Fruit fly (Drosophila melanogaster): Measurements from ENCODE around the gene EMC2B.

Gene EMC2B

DNA sequence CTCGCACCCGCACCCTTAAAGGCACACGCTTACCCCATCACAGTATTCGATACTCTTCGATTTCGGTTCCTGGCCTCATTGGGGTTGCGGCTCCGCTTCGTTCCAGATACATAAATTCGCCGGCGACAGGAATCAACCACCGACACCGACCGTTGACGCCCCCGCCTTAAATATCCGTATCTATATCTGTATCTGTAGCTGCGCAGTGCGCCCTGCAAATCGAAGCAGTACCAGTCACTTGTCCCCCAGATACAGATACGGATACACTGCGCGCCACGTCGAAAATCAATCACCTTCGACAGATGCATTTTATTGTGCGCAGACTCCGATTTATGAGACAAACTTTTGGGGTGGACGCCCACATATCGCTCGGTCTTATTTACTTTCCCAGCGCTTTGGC is 19.1 kb downstream of the EMC2B start:
- TF ChIP-seq CG32767 (GFP tag; IDR thresholded peaks at IDR 0.05): peak; percentile 51; the same call in 1 of the 2 replicates
- peak; percentile 53 for TF ChIP-seq Nf-YB (GFP tag; optimal IDR thresholded peaks at IDR 0.05)
- TF ChIP-seq lov (optimal IDR thresholded peaks at IDR 0.05): no peak
- TF ChIP-seq lov (GFP tag; IDR thresholded peaks at IDR 0.05): 0 out of 3 replicates have a peak, but pooled peaks have one; percentile 38
- TF ChIP-seq CG17612 (GFP tag; IDR thresholded peaks at IDR 0.05): no peak
- TF ChIP-seq Nf-YC (tag; optimal IDR thresholded peaks at IDR 0.05): peak; percentile 64
- no peak for TF ChIP-seq D19A (tag; optimal IDR thresholded peaks at IDR 0.05)
- TF ChIP-seq ewg (GFP tag; optimal IDR thresholded peaks at IDR 0.05): peak; percentile 73
- 0 out of 2 replicates have a peak, but pooled peaks have one; percentile 18 for TF ChIP-seq seq (GFP tag; IDR thresholded peaks at IDR 0.05)
- TF ChIP-seq onecut (GFP tag; IDR thresholded peaks at IDR 0.05): peak; percentile 28; the same call in 1 of the 2 replicates

DNA sequence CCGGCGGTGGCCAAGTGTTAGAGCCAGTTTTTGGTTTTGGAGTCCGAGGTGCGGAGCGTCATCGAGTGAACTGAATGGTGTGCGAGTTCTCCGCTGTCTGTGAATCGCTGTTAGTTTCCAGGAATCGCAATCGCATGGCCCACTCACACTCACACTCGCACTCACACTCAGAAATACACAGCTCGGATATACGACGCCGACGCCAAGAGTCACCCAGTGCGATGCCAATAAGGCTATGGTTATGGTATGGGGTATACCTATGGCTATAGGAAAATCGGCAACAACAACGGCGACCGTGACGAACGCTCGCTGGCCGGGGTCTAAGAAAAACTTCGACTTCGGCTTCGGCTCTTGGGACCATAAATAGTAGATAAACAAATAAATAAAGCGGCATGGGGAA is 19.5 kb downstream of the EMC2B start, which contains the start of gene Abd-B:
Gene Abd-B (minus strand): TSS at position 101 of the 400 bp plus-strand sequence.
- TF ChIP-seq Elba2 (GFP tag; optimal IDR thresholded peaks at IDR 0.05) (peak; percentile 41), jigr1 (GFP tag; IDR thresholded peaks at IDR 0.05) (no peak), shn (GFP tag; optimal IDR thresholded peaks at IDR 0.05) (no peak)

DNA sequence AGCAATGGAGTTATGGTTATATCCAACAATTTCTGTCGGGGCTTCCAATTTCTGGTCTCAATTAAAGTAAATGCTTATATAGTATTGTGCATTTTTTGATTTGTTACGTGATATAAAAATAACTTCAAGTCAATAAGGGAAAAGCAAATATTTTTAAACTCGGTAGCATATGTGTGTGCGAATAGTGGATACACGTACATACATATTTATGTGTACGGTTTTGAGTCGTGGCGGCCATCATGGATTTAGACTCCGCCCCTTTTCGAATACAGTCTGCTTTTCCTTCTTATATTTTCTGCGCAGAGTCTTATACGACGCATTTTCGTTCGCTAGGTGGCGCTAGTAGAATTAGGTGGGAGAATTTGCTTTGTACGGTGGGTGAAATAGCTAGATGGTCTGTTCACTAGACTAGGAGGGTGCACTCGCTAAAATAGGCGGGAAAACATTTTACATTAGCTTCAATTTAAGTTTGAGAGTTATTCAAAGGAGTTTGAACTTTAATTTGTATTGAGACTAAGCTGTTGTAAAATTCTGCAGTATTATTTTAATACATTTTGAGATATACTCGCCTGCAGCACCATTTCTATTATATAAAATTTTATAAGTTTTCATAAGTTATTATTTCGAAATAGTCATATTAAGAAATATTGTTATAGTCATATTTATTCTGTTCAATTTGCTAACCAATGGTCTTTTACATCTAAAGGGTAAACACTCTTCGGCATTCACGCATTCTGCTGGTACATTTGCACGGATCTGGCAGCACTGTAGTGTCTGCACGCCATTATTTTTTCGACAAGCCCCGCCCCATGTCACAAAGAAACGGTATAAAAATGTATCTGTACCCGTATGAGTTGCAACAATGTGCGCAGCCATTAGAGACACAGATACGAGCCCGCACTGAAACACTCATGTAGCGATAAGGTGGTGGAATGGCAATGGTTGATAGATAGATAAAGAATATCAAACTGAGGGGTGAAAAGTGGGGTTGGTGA is 22.0 kb downstream of the EMC2B start:
- no peak for TF ChIP-seq CG1529 (GFP tag; optimal IDR thresholded peaks at IDR 0.05)
- TF ChIP-seq Max (GFP tag; optimal IDR thresholded peaks at IDR 0.05): no peak
- peak; percentile 75 for TF ChIP-seq dmrt11E (tag; optimal IDR thresholded peaks at IDR 0.05)
- TF ChIP-seq Sox102F (GFP tag; optimal IDR thresholded peaks at IDR 0.05): no peak
- no peak for TF ChIP-seq NC2α (GFP tag; optimal IDR thresholded peaks at IDR 0.05)
- no peak for TF ChIP-seq CG17186 (GFP tag; optimal IDR thresholded peaks at IDR 0.05)
- no peak for TF ChIP-seq CG12744 (GFP tag; optimal IDR thresholded peaks at IDR 0.05)
- TF ChIP-seq vvl (GFP tag; IDR thresholded peaks at IDR 0.05): peak; percentile 86
- peak; percentile 26 for TF ChIP-seq CG7987 (GFP tag; optimal IDR thresholded peaks at IDR 0.05)
- TF ChIP-seq nerfin-2 (GFP tag; IDR thresholded peaks at IDR 0.05; ENCODE audit: partially characterized antibody): no peak
- peak; percentile 45 for TF ChIP-seq chn (GFP tag; optimal IDR thresholded peaks at IDR 0.05)
- no peak for TF ChIP-seq Lim3 (GFP tag; IDR thresholded peaks at IDR 0.05)
- peak; percentile 64; the same call in 2 of the 3 replicates for TF ChIP-seq CG2889 (GFP tag; IDR thresholded peaks at IDR 0.05)
- no peak for TF ChIP-seq Atf3 (GFP tag; optimal IDR thresholded peaks at IDR 0.05)
- TF ChIP-seq grn (GFP tag; optimal IDR thresholded peaks at IDR 0.05): peak; percentile 67
- TF ChIP-seq fru (optimal IDR thresholded peaks at IDR 0.05): no peak
- 0 out of 2 replicates have a peak, but pooled peaks have one; percentile 29 for TF ChIP-seq CG4360 (GFP tag; IDR thresholded peaks at IDR 0.05)
- TF ChIP-seq CG16863 (GFP tag; optimal IDR thresholded peaks at IDR 0.05): peak; percentile 23
- TF ChIP-seq zf30C (GFP tag; optimal IDR thresholded peaks at IDR 0.05): no peak
- TF ChIP-seq CG8478 (optimal IDR thresholded peaks at IDR 0.05): no peak
- no peak for TF ChIP-seq CG15269 (tag; optimal IDR thresholded peaks at IDR 0.05)
- TF ChIP-seq ara (GFP tag; IDR thresholded peaks at IDR 0.05): no peak; the same call in 1 of the 2 replicates
- TF ChIP-seq Nf-YB (GFP tag; optimal IDR thresholded peaks at IDR 0.05): peak; percentile 96
- no peak for TF ChIP-seq Hand (GFP tag; optimal IDR thresholded peaks at IDR 0.05)
- no peak for TF ChIP-seq ttk (GFP tag; IDR thresholded peaks at IDR 0.05)
- TF ChIP-seq CG33213 (GFP tag; optimal IDR thresholded peaks at IDR 0.05): no peak
- no peak for TF ChIP-seq sug (tag; optimal IDR thresholded peaks at IDR 0.05)
- TF ChIP-seq ems (GFP tag; optimal IDR thresholded peaks at IDR 0.05): peak; percentile 17
- TF ChIP-seq CG17612 (GFP tag; IDR thresholded peaks at IDR 0.05): no peak
- TF ChIP-seq kni (GFP tag; optimal IDR thresholded peaks at IDR 0.05): peak; percentile 65
- no peak for TF ChIP-seq CG7963 (GFP tag; IDR thresholded peaks at IDR 0.05; ENCODE audit: partially characterized antibody)
- no peak for TF ChIP-seq Hr39 (optimal IDR thresholded peaks at IDR 0.05)
- TF ChIP-seq CG4730 (GFP tag; IDR thresholded peaks at IDR 0.05): 0 out of 2 replicates have a peak, but pooled peaks have one; percentile 25
- TF ChIP-seq dan (GFP tag; IDR thresholded peaks at IDR 0.05): no peak
- 0 out of 2 replicates have a peak, but pooled peaks have one; percentile 30 for TF ChIP-seq CG8765 (GFP tag; IDR thresholded peaks at IDR 0.05)
- no peak for TF ChIP-seq fd102C (GFP tag; optimal IDR thresholded peaks at IDR 0.05)
